Fruit fly (Drosophila melanogaster) whole organism, embryonic: ENCODE results near the gene mgr.
A peak's percentile ranks its signal among the peaks of the same experiment; 100 is the strongest.

Source experiments
- Adf1 ChIP-seq: fragments of 200-800 bp; sonication (Bioruptor generic); IDR thresholded peaks from 2 replicates; pipeline ENCODE4 v1.3.6; 2022; ENCODE audit warnings: missing biosample characterization, missing genetic modification characterization
- B-H2 ChIP-seq: fragments of 200-800 bp; sonication (Bioruptor generic); optimal IDR thresholded peaks from 2 replicates; lab custom pipeline; 2018; ENCODE audit warnings: missing biosample characterization, mild to moderate bottlenecking, missing genetic modification characterization
- CG10274 ChIP-seq: fragments of 200-800 bp; sonication (Bioruptor generic); optimal IDR thresholded peaks from 3 replicates; lab custom pipeline; 2017; ENCODE audit warnings: missing biosample characterization, mild to moderate bottlenecking, missing genetic modification characterization
- CG10565 ChIP-seq: fragments of 200-800 bp; sonication (Bioruptor generic); optimal IDR thresholded peaks from 3 replicates; lab custom pipeline; 2016; ENCODE audit warnings: missing biosample characterization, mild to moderate bottlenecking, missing genetic modification characterization
- CG10654 ChIP-seq: fragments of 200-800 bp; sonication (Bioruptor generic); optimal IDR thresholded peaks from 2 replicates; lab custom pipeline; 2016; ENCODE audit warnings: missing biosample characterization, missing genetic modification characterization
- CG11695 ChIP-seq: fragments of 200-800 bp; sonication (Bioruptor generic); IDR thresholded peaks from 3 replicates; pipeline ENCODE4 v1.3.6; 2022; ENCODE audit warnings: missing biosample characterization, missing genetic modification characterization
- CG1647 ChIP-seq: fragments of 200-800 bp; sonication (Bioruptor generic); optimal IDR thresholded peaks from 3 replicates; lab custom pipeline; 2016; ENCODE audit warnings: missing biosample characterization, missing genetic modification characterization
- CG17385 ChIP-seq: fragments of 200-800 bp; sonication (Bioruptor generic); optimal IDR thresholded peaks from 3 replicates; lab custom pipeline; 2018; ENCODE audit warnings: missing biosample characterization, mild to moderate bottlenecking, missing genetic modification characterization
- CG2199 ChIP-seq: fragments of 200-800 bp; sonication (Bioruptor generic); IDR thresholded peaks from 3 replicates; pipeline ENCODE4 v1.3.6; 2022; ENCODE audit warnings: missing biosample characterization, missing genetic modification characterization
- CG2202 ChIP-seq: fragments of 200-800 bp; sonication (Bioruptor generic); optimal IDR thresholded peaks from 2 replicates; lab custom pipeline; 2018; ENCODE audit warnings: missing biosample characterization, mild to moderate bottlenecking, missing genetic modification characterization
- CG3838 ChIP-seq: fragments of 200-800 bp; sonication (Bioruptor generic); optimal IDR thresholded peaks from 3 replicates; lab custom pipeline; 2016; ENCODE audit warnings: missing biosample characterization, missing genetic modification characterization
- CG3847 ChIP-seq: fragments of 200-800 bp; sonication (Bioruptor generic); IDR thresholded peaks from 2 replicates; pipeline ENCODE4 v1.3.6; 2022; ENCODE audit warnings: missing biosample characterization, missing genetic modification characterization
- CG42726 ChIP-seq: fragments of 200-800 bp; sonication (Bioruptor generic); IDR thresholded peaks from 2 replicates; pipeline ENCODE4 v1.3.6; 2022; ENCODE audit warnings: missing biosample characterization, missing genetic modification characterization; ENCODE audit not compliant: partially characterized antibody
- CG6689 ChIP-seq: fragments of 200-800 bp; sonication (Bioruptor generic); IDR thresholded peaks from 2 replicates; pipeline ENCODE4 v1.3.6; 2022; ENCODE audit warnings: missing biosample characterization, missing genetic modification characterization
- CG7357 ChIP-seq: fragments of 200-800 bp; sonication (Bioruptor generic); IDR thresholded peaks from 3 replicates; pipeline ENCODE4 v1.3.6; 2022; ENCODE audit warnings: missing biosample characterization, missing genetic modification characterization
- CG9817 ChIP-seq: fragments of 200-800 bp; sonication (Bioruptor generic); optimal IDR thresholded peaks from 2 replicates; lab custom pipeline; 2018; ENCODE audit warnings: missing biosample characterization, mild to moderate bottlenecking, missing genetic modification characterization, moderate library complexity
- CHES-1-like ChIP-seq: fragments of 200-800 bp; sonication (Bioruptor generic); optimal IDR thresholded peaks from 2 replicates; lab custom pipeline; 2016; ENCODE audit warnings: missing biosample characterization, missing genetic modification characterization
- Chrac-16 ChIP-seq: fragments of 200-800 bp; sonication (Bioruptor generic); optimal IDR thresholded peaks from 3 replicates; lab custom pipeline; 2016; ENCODE audit warnings: missing biosample characterization, missing genetic modification characterization
- CkIIα-i1 ChIP-seq: fragments of 200-800 bp; sonication (Bioruptor generic); IDR thresholded peaks from 2 replicates; pipeline ENCODE4 v1.3.6; 2022; ENCODE audit warnings: missing biosample characterization, missing genetic modification characterization
- Deaf1 ChIP-seq: fragments of 200-800 bp; optimal IDR thresholded peaks from 3 replicates; lab custom pipeline; 2019; ENCODE audit warnings: missing biosample characterization, mild to moderate bottlenecking, missing genetic modification characterization, moderate library complexity
- Dref ChIP-seq: fragments of 200-800 bp; sonication (Bioruptor generic); IDR thresholded peaks from 2 replicates; pipeline ENCODE4 v1.3.6; 2022; ENCODE audit warnings: missing biosample characterization, missing genetic modification characterization
- H2.0 ChIP-seq: fragments of 200-800 bp; sonication (Bioruptor generic); IDR thresholded peaks from 2 replicates; pipeline ENCODE4 v1.3.6; 2022; ENCODE audit warnings: missing biosample characterization, missing genetic modification characterization
- Hey ChIP-seq: fragments of 200-800 bp; sonication (Bioruptor generic); optimal IDR thresholded peaks from 3 replicates; lab custom pipeline; 2018; ENCODE audit warnings: missing biosample characterization, mild to moderate bottlenecking, missing genetic modification characterization
- Nf-YB ChIP-seq: fragments of 200-800 bp; sonication (Bioruptor generic); optimal IDR thresholded peaks from 3 replicates; lab custom pipeline; 2019; ENCODE audit warnings: missing biosample characterization, mild to moderate bottlenecking, missing genetic modification characterization, moderate library complexity
- Nf-YC ChIP-seq: fragments of 200-800 bp; optimal IDR thresholded peaks from 3 replicates; lab custom pipeline; 2019; ENCODE audit warnings: missing biosample characterization, mild to moderate bottlenecking, missing genetic modification characterization, moderate library complexity
- Rfx ChIP-seq: fragments of 200-800 bp; sonication (Bioruptor generic); IDR thresholded peaks from 2 replicates; pipeline ENCODE4 v1.3.6; 2022; ENCODE audit warnings: missing biosample characterization, missing genetic modification characterization
- Side ChIP-seq: fragments of 200-800 bp; sonication (Bioruptor generic); optimal IDR thresholded peaks from 2 replicates; lab custom pipeline; 2016; ENCODE audit warnings: missing biosample characterization, missing genetic modification characterization
- Sin3A ChIP-seq: fragments of >200 bp; optimal IDR thresholded peaks from 2 replicates; lab custom pipeline; 2018
- cg ChIP-seq: fragments of 200-800 bp; sonication (Bioruptor generic); optimal IDR thresholded peaks from 3 replicates; lab custom pipeline; 2019; ENCODE audit warnings: missing biosample characterization, mild to moderate bottlenecking, missing genetic modification characterization, moderate library complexity
- chif ChIP-seq, 2 experiments: fragments of 200-800 bp; sonication (Bioruptor generic); optimal IDR thresholded peaks; 3 replicates each; lab custom pipeline; 2016; ENCODE audit warnings: missing biosample characterization in 2 of 2, missing genetic modification characterization in 2 of 2
- crol ChIP-seq: fragments of 200-800 bp; sonication (Bioruptor generic); IDR thresholded peaks from 2 replicates; pipeline ENCODE4 v1.3.6; 2022; ENCODE audit warnings: missing biosample characterization, missing genetic modification characterization
- dm ChIP-seq: fragments of 200-800 bp; sonication (Bioruptor generic); optimal IDR thresholded peaks from 3 replicates; lab custom pipeline; 2016; ENCODE audit warnings: missing biosample characterization, missing genetic modification characterization
- ems ChIP-seq: fragments of 200-800 bp; sonication (Bioruptor generic); optimal IDR thresholded peaks from 3 replicates; lab custom pipeline; 2016; ENCODE audit warnings: missing biosample characterization, missing genetic modification characterization
- en ChIP-seq: fragments of 200-800 bp; sonication (Bioruptor generic); optimal IDR thresholded peaks from 2 replicates; lab custom pipeline; 2016; ENCODE audit warnings: missing biosample characterization, missing genetic modification characterization
- ewg ChIP-seq: fragments of 200-800 bp; sonication (Bioruptor generic); optimal IDR thresholded peaks from 3 replicates; lab custom pipeline; 2017; ENCODE audit warnings: mild to moderate bottlenecking, missing biosample characterization, missing genetic modification reagents, missing genetic modification characterization
- fru ChIP-seq: fragments of >200 bp; optimal IDR thresholded peaks from 2 replicates; lab custom pipeline; 2017
- jing ChIP-seq: fragments of 200-800 bp; sonication (Bioruptor generic); optimal IDR thresholded peaks from 2 replicates; lab custom pipeline; 2018; ENCODE audit warnings: missing biosample characterization, mild to moderate bottlenecking, missing genetic modification characterization
- nerfin-1 ChIP-seq: fragments of 200-800 bp; sonication (Bioruptor generic); optimal IDR thresholded peaks from 3 replicates; lab custom pipeline; 2019; ENCODE audit warnings: missing biosample characterization, mild to moderate bottlenecking, missing genetic modification characterization, moderate library complexity
- onecut ChIP-seq: fragments of 200-800 bp; sonication (Bioruptor generic); IDR thresholded peaks from 2 replicates; pipeline ENCODE4 v1.3.6; 2022; ENCODE audit warnings: missing biosample characterization, missing genetic modification characterization
- pros ChIP-seq: fragments of 200-800 bp; sonication (Bioruptor generic); optimal IDR thresholded peaks from 3 replicates; lab custom pipeline; 2019; ENCODE audit warnings: missing biosample characterization, mild to moderate bottlenecking, missing genetic modification characterization, moderate library complexity
- seq ChIP-seq: fragments of 200-800 bp; sonication (Bioruptor generic); IDR thresholded peaks from 2 replicates; pipeline ENCODE4 v1.3.6; 2022; ENCODE audit warnings: missing biosample characterization, missing genetic modification characterization
- sim ChIP-seq: fragments of 200-800 bp; sonication (Bioruptor generic); IDR thresholded peaks from 2 replicates; pipeline ENCODE4 v1.3.6; 2022; ENCODE audit warnings: missing biosample characterization, missing genetic modification characterization
- so ChIP-seq: fragments of 200-800 bp; sonication (Bioruptor generic); IDR thresholded peaks from 3 replicates; pipeline ENCODE4 v1.3.6; 2022; ENCODE audit warnings: missing biosample characterization, missing genetic modification characterization
- ssp ChIP-seq: fragments of 200-800 bp; sonication (Bioruptor generic); IDR thresholded peaks from 2 replicates; pipeline ENCODE4 v1.3.6; 2022; ENCODE audit warnings: missing biosample characterization, missing genetic modification characterization
- tin ChIP-seq: fragments of 200-800 bp; sonication (Bioruptor generic); optimal IDR thresholded peaks from 3 replicates; lab custom pipeline; 2016; ENCODE audit warnings: missing biosample characterization, missing genetic modification characterization
- wek ChIP-seq: fragments of 200-800 bp; sonication (Bioruptor generic); optimal IDR thresholded peaks from 3 replicates; lab custom pipeline; 2018; ENCODE audit warnings: missing biosample characterization, mild to moderate bottlenecking, missing genetic modification characterization, moderate library complexity
- z ChIP-seq: fragments of 200-800 bp; sonication (Bioruptor generic); IDR thresholded peaks from 3 replicates; pipeline ENCODE4 v1.3.6; 2022; ENCODE audit warnings: missing biosample characterization, missing genetic modification characterization

mgr gene

dm6 chr3R:11372053-11373016, 37.3 kb downstream of the mgr start (continued):
- TF ChIP-seq Rfx (GFP tag; lab: Robert Waterston, UW) (no peak), ems (peak; percentile 16), jing (peak; percentile 45), sim (GFP tag; lab: Robert Waterston, UW) (no peak), ssp (GFP tag; lab: Robert Waterston, UW) (no peak), tin (GFP tag; lab: Kevin White, UChicago) (no peak), CG11695 (GFP tag; lab: Robert Waterston, UW) (0 out of 3 replicates have a peak, but pooled peaks have one; percentile 16), CG17385 (GFP tag; lab: Kevin White, UChicago) (no peak), dm (GFP tag; lab: Kevin White, UChicago) (peak; percentile 35), CG7357 (GFP tag; lab: Robert Waterston, UW) (no peak), CG1647 (GFP tag; lab: Kevin White, UChicago) (no peak), Dref (GFP tag; lab: Robert Waterston, UW) (no peak), H2.0 (GFP tag; lab: Robert Waterston, UW) (0 out of 2 replicates have a peak, but pooled peaks have one; percentile 16), CG3847 (GFP tag; lab: Robert Waterston, UW) (no peak), CHES-1-like (no peak), B-H2 (GFP tag; lab: Kevin White, UChicago) (no peak)

dm6 chr3R:11370805-11371204, 38.9 kb downstream of the mgr start:
- TF ChIP-seq z, result peak; percentile 70
- TF ChIP-seq CG9817 (tag; lab: Kevin White, UChicago), result no peak
- TF ChIP-seq Adf1 (GFP tag; lab: Robert Waterston, UW), result peak; percentile 31; the same call in 1 of the 2 replicates
- peak; percentile 34; the same call in 1 of the 2 replicates for TF ChIP-seq seq (GFP tag; lab: Robert Waterston, UW)
- no peak for TF ChIP-seq CG10654 (GFP tag; lab: Kevin White, UChicago)
- TF ChIP-seq Deaf1, result peak; percentile 70
- TF ChIP-seq Nf-YC (tag; lab: Kevin White, UChicago), result peak; percentile 91
- TF ChIP-seq cg (GFP tag; lab: Kevin White, UChicago), result peak; percentile 54
- TF ChIP-seq Nf-YB (GFP tag; lab: Kevin White, UChicago), result peak; percentile 85

DNA sequence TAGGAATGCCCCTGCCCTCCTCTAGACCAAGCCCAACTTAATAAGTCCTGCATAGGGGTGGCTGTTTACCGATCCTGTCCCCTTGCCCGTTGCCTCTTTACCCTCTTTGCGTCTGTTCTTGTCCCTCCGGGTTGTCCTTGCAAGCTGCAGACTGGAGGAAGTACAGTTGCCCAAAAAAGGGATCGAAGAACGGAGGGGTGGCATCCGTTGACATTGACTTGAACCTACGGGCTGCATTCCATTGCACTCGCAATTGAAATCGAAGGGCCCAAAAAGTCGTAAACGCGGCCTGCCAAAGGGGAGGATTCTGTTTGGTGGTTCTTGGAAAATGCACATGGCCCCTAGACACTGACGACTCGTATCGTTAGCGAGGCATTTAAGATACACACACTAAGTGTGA, 39.3 kb downstream of the mgr start:
- 0 out of 3 replicates have a peak, but pooled peaks have one; percentile 32 for TF ChIP-seq CG2199 (GFP tag; lab: Robert Waterston, UW)
- TF ChIP-seq nerfin-1 (tag; lab: Kevin White, UChicago), result peak; percentile 75
- TF ChIP-seq chif (GFP tag; optimal IDR thresholded peaks at IDR 0.05; lab: Kevin White, UChicago), result no peak
- TF ChIP-seq pros, result peak; percentile 97

dm6 chr3R:11368766-11369165, 40.9 kb downstream of the mgr start:
- no peak for TF ChIP-seq Dref (GFP tag; lab: Robert Waterston, UW)
- TF ChIP-seq wek (GFP tag; lab: Kevin White, UChicago), result no peak
- no peak for TF ChIP-seq CG10274 (GFP tag; lab: Kevin White, UChicago)
- TF ChIP-seq CG2202 (tag; lab: Kevin White, UChicago), result peak; percentile 26
- TF ChIP-seq Sin3A (lab: Kevin White, UChicago), result no peak
- no peak for TF ChIP-seq CG42726
- TF ChIP-seq Hey, result no peak
- TF ChIP-seq so, result no peak
- TF ChIP-seq CG3838 (GFP tag; lab: Kevin White, UChicago), result no peak
- peak; percentile 53 for TF ChIP-seq Chrac-16 (GFP tag; lab: Kevin White, UChicago)
- TF ChIP-seq en (GFP tag; lab: Kevin White, UChicago), result no peak
- TF ChIP-seq crol (GFP tag; lab: Robert Waterston, UW), result no peak
- TF ChIP-seq CG10565 (GFP tag; lab: Kevin White, UChicago), result no peak
- no peak for TF ChIP-seq ewg (GFP tag; lab: Kevin White, UChicago)
- TF ChIP-seq fru (lab: Kevin White, UChicago), result no peak
- TF ChIP-seq onecut (GFP tag; lab: Robert Waterston, UW), result no peak
- TF ChIP-seq CkIIα-i1 (GFP tag; lab: Robert Waterston, UW), result no peak
- no peak for TF ChIP-seq Side (GFP tag; lab: Kevin White, UChicago)
- peak; percentile 52; the same call in 1 of the 2 replicates for TF ChIP-seq CG6689 (GFP tag; lab: Robert Waterston, UW)
